Worm (Caenorhabditis elegans) whole organism, L4 larva: ENCODE data around the gene F26F2.13.

Experiments used
- R02D3.7 ChIP-seq: fragments of 150-350 bp; sonication (generic microtip); optimal IDR thresholded peaks from 3 replicates; lab custom pipeline; 2014; ENCODE audit warnings: missing biosample characterization, missing genetic modification characterization
- aha-1 ChIP-seq: fragments of 150-350 bp; peaks from one replicate; lab custom pipeline; 2014; ENCODE audit warnings: missing biosample characterization, missing genetic modification characterization
- hlh-11 ChIP-seq: fragments of 200-800 bp; sonication (Bioruptor generic); optimal IDR thresholded peaks from 2 replicates; lab custom pipeline; 2018; ENCODE audit warnings: mild to moderate bottlenecking, missing genetic modification characterization, missing compliant biosample characterization
- lin-1 ChIP-seq: fragments of 200-800 bp; sonication (Bioruptor generic); IDR thresholded peaks from 2 replicates; pipeline ENCODE4 v1.3.6; 2022; ENCODE audit warnings: missing genetic modification reagents, missing genetic modification characterization, missing compliant biosample characterization
- zfp-3 ChIP-seq: fragments of 200-800 bp; sonication (Bioruptor generic); conservative IDR thresholded peaks from 2 replicates; pipeline ENCODE4 v1.3.6; 2022; ENCODE audit warnings: missing genetic modification reagents, missing genetic modification characterization, missing compliant biosample characterization

ce11 chrV:20544610-20545009 lies 19.5 kb upstream of the F26F2.13 start:
- TF ChIP-seq hlh-11 (tag; lab: Kevin White, UChicago), result no peak
- TF ChIP-seq aha-1 (tag; lab: Kevin White, UChicago), result no peak
- TF ChIP-seq R02D3.7, result no peak
- TF ChIP-seq zfp-3 (GFP tag; lab: Robert Waterston, UW), result no peak
- no peak for TF ChIP-seq lin-1 (GFP tag; lab: Robert Waterston, UW)
